Fruit fly (Drosophila melanogaster) whole organism, prepupa: ENCODE results near the gene CG1636.

Experiments
- CG3919 ChIP-seq: fragments of 200-800 bp; sonication (Bioruptor generic); optimal IDR thresholded peaks from 3 replicates; lab custom pipeline; 2016; ENCODE audit warnings: missing biosample characterization, missing genetic modification characterization
- CG6276 ChIP-seq: fragments of 200-800 bp; sonication (Bioruptor generic); optimal IDR thresholded peaks from 2 replicates; lab custom pipeline; 2017; ENCODE audit warnings: missing biosample characterization, mild to moderate bottlenecking, missing genetic modification characterization
- Ets96B ChIP-seq: fragments of 200-800 bp; optimal IDR thresholded peaks from 2 replicates; lab custom pipeline; 2019; ENCODE audit warnings: missing biosample characterization, mild to moderate bottlenecking, missing genetic modification characterization, moderate library complexity
- Hr38 ChIP-seq: sonication (Bioruptor generic); optimal IDR thresholded peaks from 2 replicates; lab custom pipeline; 2016; ENCODE audit warnings: missing biosample characterization, missing genetic modification characterization
- Hr39 ChIP-seq: fragments of 200-800 bp; sonication (Bioruptor generic); optimal IDR thresholded peaks from 2 replicates; lab custom pipeline; 2016; ENCODE audit warnings: missing biosample characterization, missing genetic modification characterization
- Sox14 ChIP-seq: fragments of 200-800 bp; sonication (Bioruptor generic); optimal IDR thresholded peaks from 3 replicates; lab custom pipeline; 2016; ENCODE audit warnings: missing biosample characterization, missing genetic modification characterization
- Sox15 ChIP-seq: fragments of 200-800 bp; sonication (Bioruptor generic); optimal IDR thresholded peaks from 3 replicates; lab custom pipeline; 2016; ENCODE audit warnings: missing biosample characterization, missing genetic modification characterization
- dsx ChIP-seq: fragments of 200-800 bp; optimal IDR thresholded peaks from 3 replicates; lab custom pipeline; 2019; ENCODE audit warnings: missing biosample characterization, mild to moderate bottlenecking, missing genetic modification characterization, moderate library complexity; ENCODE audit not compliant: poor library complexity, severe bottlenecking
- esn ChIP-seq: fragments of 200-800 bp; sonication (Bioruptor generic); optimal IDR thresholded peaks from 2 replicates; lab custom pipeline; 2016; ENCODE audit warnings: missing biosample characterization, mild to moderate bottlenecking, missing genetic modification characterization, moderate library complexity
- lz ChIP-seq: fragments of 200-800 bp; sonication (Bioruptor generic); optimal IDR thresholded peaks from 3 replicates; lab custom pipeline; 2016; ENCODE audit warnings: missing biosample characterization, missing genetic modification characterization
- net ChIP-seq: fragments of 200-800 bp; sonication (Bioruptor generic); optimal IDR thresholded peaks from 3 replicates; lab custom pipeline; 2016; ENCODE audit warnings: missing biosample characterization, missing genetic modification characterization
- svp ChIP-seq: fragments of 200-800 bp; sonication (Bioruptor generic); peaks from one replicate; lab custom pipeline; 2016; ENCODE audit warnings: missing biosample characterization, missing genetic modification characterization

dm6 chrX:8233167-8233566 is 40.0 kb upstream of the CG1636 start:
- TF ChIP-seq CG6276 (GFP tag; lab: Kevin White, UChicago) (no peak), Hr39 (no peak), esn (GFP tag; lab: Kevin White, UChicago) (no peak), Ets96B (no peak), lz (GFP tag; lab: Kevin White, UChicago) (no peak), CG3919 (GFP tag; lab: Kevin White, UChicago) (no peak), Sox15 (no peak), dsx (no peak), net (GFP tag; lab: Kevin White, UChicago) (peak; percentile 14), Sox14 (GFP tag; lab: Kevin White, UChicago) (no peak), Hr38 (no peak), svp (GFP tag; lab: Kevin White, UChicago) (no peak)
